Fruit fly (Drosophila melanogaster) whole organism, embryonic: Measurements from ENCODE around the gene CG7298.

Experiments
- Blimp-1 ChIP-seq: fragments of 200-800 bp; sonication (Bioruptor generic); optimal IDR thresholded peaks from 3 replicates; lab custom pipeline; 2018; ENCODE audit warnings: missing biosample characterization, missing genetic modification characterization, mild to moderate bottlenecking, moderate library complexity, missing genetic modification reagents
- CG10209 ChIP-seq: fragments of 200-800 bp; sonication (Bioruptor generic); optimal IDR thresholded peaks from 3 replicates; lab custom pipeline; 2017; ENCODE audit warnings: missing biosample characterization, mild to moderate bottlenecking, missing genetic modification characterization, missing genetic modification reagents
- CG10366 ChIP-seq: fragments of 200-800 bp; sonication (Bioruptor generic); IDR thresholded peaks from 2 replicates; pipeline ENCODE4 v1.3.6; 2022; ENCODE audit warnings: missing biosample characterization, missing genetic modification characterization
- CG12219 ChIP-seq: fragments of 200-800 bp; sonication (Bioruptor generic); optimal IDR thresholded peaks from 3 replicates; lab custom pipeline; 2018; ENCODE audit warnings: missing biosample characterization, mild to moderate bottlenecking, missing genetic modification characterization
- CG13287 ChIP-seq: fragments of 200-800 bp; sonication (Bioruptor generic); IDR thresholded peaks from 2 replicates; pipeline ENCODE4 v1.3.6; 2022; ENCODE audit warnings: missing biosample characterization, missing genetic modification characterization; ENCODE audit not compliant: partially characterized antibody
- CG14050 ChIP-seq: fragments of 200-800 bp; sonication (Bioruptor generic); IDR thresholded peaks from 3 replicates; pipeline ENCODE4 v1.3.6; 2022; ENCODE audit warnings: missing biosample characterization, missing genetic modification characterization
- CG15479 ChIP-seq: fragments of 200-800 bp; sonication (Bioruptor generic); optimal IDR thresholded peaks from 3 replicates; lab custom pipeline; 2019; ENCODE audit warnings: missing biosample characterization, mild to moderate bottlenecking, missing genetic modification characterization, moderate library complexity
- CG1647 ChIP-seq: fragments of 200-800 bp; sonication (Bioruptor generic); optimal IDR thresholded peaks from 3 replicates; lab custom pipeline; 2016; ENCODE audit warnings: missing biosample characterization, missing genetic modification characterization
- CG17385 ChIP-seq: fragments of 200-800 bp; sonication (Bioruptor generic); optimal IDR thresholded peaks from 3 replicates; lab custom pipeline; 2018; ENCODE audit warnings: missing biosample characterization, mild to moderate bottlenecking, missing genetic modification characterization
- CG17829 ChIP-seq: fragments of 200-800 bp; optimal IDR thresholded peaks from 2 replicates; lab custom pipeline; 2019; ENCODE audit warnings: missing biosample characterization, mild to moderate bottlenecking, missing genetic modification characterization, moderate library complexity
- CG18011 ChIP-seq: fragments of 200-800 bp; sonication (Bioruptor generic); optimal IDR thresholded peaks from 2 replicates; lab custom pipeline; 2017; ENCODE audit warnings: missing biosample characterization, missing genetic modification characterization, mild to moderate bottlenecking, moderate library complexity, missing genotype
- CG18619 ChIP-seq: fragments of 200-800 bp; sonication (Bioruptor generic); optimal IDR thresholded peaks from 3 replicates; lab custom pipeline; 2017; ENCODE audit warnings: missing biosample characterization, mild to moderate bottlenecking, missing genetic modification characterization
- CG18764 ChIP-seq: fragments of 200-800 bp; sonication (Bioruptor generic); optimal IDR thresholded peaks from 3 replicates; lab custom pipeline; 2016; ENCODE audit warnings: missing biosample characterization, missing genetic modification characterization
- CG6683 ChIP-seq: fragments of 200-800 bp; sonication (Bioruptor generic); optimal IDR thresholded peaks from 2 replicates; lab custom pipeline; 2017; ENCODE audit warnings: missing biosample characterization, mild to moderate bottlenecking, missing genetic modification characterization, missing genetic modification reagents
- CG6765 ChIP-seq: fragments of 200-800 bp; sonication (Bioruptor generic); optimal IDR thresholded peaks from 3 replicates; lab custom pipeline; 2017; ENCODE audit warnings: missing biosample characterization, mild to moderate bottlenecking, missing genetic modification characterization
- CG7786 ChIP-seq: fragments of 200-800 bp; sonication (Bioruptor generic); optimal IDR thresholded peaks from 2 replicates; lab custom pipeline; 2016; ENCODE audit warnings: missing biosample characterization, missing genetic modification characterization
- CG7963 ChIP-seq: fragments of 200-800 bp; sonication (Bioruptor generic); IDR thresholded peaks from 3 replicates; pipeline ENCODE4 v1.3.6; 2022; ENCODE audit warnings: missing biosample characterization, missing genetic modification characterization; ENCODE audit not compliant: partially characterized antibody
- CG8089 ChIP-seq: fragments of 200-800 bp; sonication (Bioruptor generic); optimal IDR thresholded peaks from 3 replicates; lab custom pipeline; 2016; ENCODE audit warnings: missing biosample characterization, missing genetic modification characterization
- CG8281 ChIP-seq: fragments of 200-800 bp; sonication (Bioruptor generic); optimal IDR thresholded peaks from 2 replicates; lab custom pipeline; 2018; ENCODE audit warnings: missing biosample characterization, mild to moderate bottlenecking, missing genetic modification characterization, moderate library complexity
- CG8388 ChIP-seq: fragments of 200-800 bp; sonication (Bioruptor generic); optimal IDR thresholded peaks from 2 replicates; lab custom pipeline; 2019; ENCODE audit warnings: missing biosample characterization, mild to moderate bottlenecking, missing genetic modification characterization, moderate library complexity
- Dad ChIP-seq: fragments of 200-800 bp; sonication (Bioruptor generic); optimal IDR thresholded peaks from 3 replicates; lab custom pipeline; 2016; ENCODE audit warnings: missing biosample characterization, missing genetic modification characterization
- Hand ChIP-seq: fragments of 200-800 bp; sonication (Bioruptor generic); optimal IDR thresholded peaks from 2 replicates; lab custom pipeline; 2017; ENCODE audit warnings: mild to moderate bottlenecking, missing biosample characterization, missing genetic modification reagents, missing genetic modification characterization
- Kr ChIP-seq: fragments of 200-800 bp; sonication (Bioruptor generic); optimal IDR thresholded peaks from 2 replicates; lab custom pipeline; 2017; ENCODE audit warnings: missing biosample characterization, mild to moderate bottlenecking, missing genetic modification characterization
- Lhr ChIP-seq: fragments of 200-800 bp; sonication (Bioruptor generic); optimal IDR thresholded peaks from 3 replicates; lab custom pipeline; 2017; ENCODE audit warnings: mild to moderate bottlenecking, missing biosample characterization, missing genetic modification reagents, missing genetic modification characterization
- Poxn ChIP-seq: fragments of 200-800 bp; sonication (Bioruptor generic); IDR thresholded peaks from 2 replicates; pipeline ENCODE4 v1.3.6; 2022; ENCODE audit warnings: missing biosample characterization, missing genetic modification characterization
- Sin3A ChIP-seq: fragments of >200 bp; optimal IDR thresholded peaks from 2 replicates; lab custom pipeline; 2018
- Sry-β ChIP-seq: fragments of 200-800 bp; sonication (Bioruptor generic); optimal IDR thresholded peaks from 2 replicates; lab custom pipeline; 2018; ENCODE audit warnings: missing biosample characterization, mild to moderate bottlenecking, missing genetic modification characterization, moderate library complexity
- Ssrp ChIP-seq: fragments of 200-800 bp; sonication (Bioruptor generic); optimal IDR thresholded peaks from 2 replicates; lab custom pipeline; 2018; ENCODE audit warnings: missing biosample characterization, mild to moderate bottlenecking, missing genetic modification characterization, moderate library complexity
- Vsx1 ChIP-seq: fragments of 200-800 bp; sonication (Bioruptor generic); optimal IDR thresholded peaks from 2 replicates; lab custom pipeline; 2017; ENCODE audit warnings: missing biosample characterization, mild to moderate bottlenecking, missing genetic modification characterization, missing genetic modification reagents
- Xrp1 ChIP-seq: fragments of 200-800 bp; sonication (Bioruptor generic); IDR thresholded peaks from 2 replicates; pipeline ENCODE4 v1.3.6; 2022; ENCODE audit warnings: missing biosample characterization, missing genetic modification characterization
- ash1 ChIP-seq: fragments of 200-800 bp; sonication (Bioruptor generic); optimal IDR thresholded peaks from 2 replicates; lab custom pipeline; 2018; ENCODE audit warnings: missing biosample characterization, mild to moderate bottlenecking, missing genetic modification characterization
- az2 ChIP-seq: fragments of 200-800 bp; sonication (Bioruptor generic); optimal IDR thresholded peaks from 3 replicates; lab custom pipeline; 2016; ENCODE audit warnings: missing biosample characterization, missing genetic modification characterization
- cg ChIP-seq: fragments of 200-800 bp; sonication (Bioruptor generic); optimal IDR thresholded peaks from 3 replicates; lab custom pipeline; 2019; ENCODE audit warnings: missing biosample characterization, mild to moderate bottlenecking, missing genetic modification characterization, moderate library complexity
- chif ChIP-seq, 2 experiments: fragments of 200-800 bp; sonication (Bioruptor generic); optimal IDR thresholded peaks; 3 replicates each; lab custom pipeline; 2016; ENCODE audit warnings: missing biosample characterization in 2 of 2, missing genetic modification characterization in 2 of 2
- crol ChIP-seq: fragments of 200-800 bp; sonication (Bioruptor generic); IDR thresholded peaks from 2 replicates; pipeline ENCODE4 v1.3.6; 2022; ENCODE audit warnings: missing biosample characterization, missing genetic modification characterization
- ems ChIP-seq: fragments of 200-800 bp; sonication (Bioruptor generic); optimal IDR thresholded peaks from 3 replicates; lab custom pipeline; 2016; ENCODE audit warnings: missing biosample characterization, missing genetic modification characterization
- hbn ChIP-seq: fragments of 200-800 bp; sonication (Bioruptor generic); IDR thresholded peaks from 2 replicates; pipeline ENCODE4 v1.3.6; 2022; ENCODE audit warnings: missing biosample characterization, missing genetic modification characterization; ENCODE audit not compliant: partially characterized antibody
- lab ChIP-seq: fragments of 200-800 bp; sonication (Bioruptor generic); optimal IDR thresholded peaks from 3 replicates; lab custom pipeline; 2017; ENCODE audit warnings: missing biosample characterization, missing genetic modification characterization, mild to moderate bottlenecking, moderate library complexity, missing genetic modification reagents
- lilli ChIP-seq: fragments of 200-800 bp; sonication (Bioruptor generic); optimal IDR thresholded peaks from 3 replicates; lab custom pipeline; 2016; ENCODE audit warnings: missing biosample characterization, missing genetic modification characterization
- otp ChIP-seq: fragments of 200-800 bp; sonication (Bioruptor generic); IDR thresholded peaks from 3 replicates; pipeline ENCODE4, ENCODE4 v1.3.6; 2022; ENCODE audit warnings: missing biosample characterization, missing genetic modification characterization
- sc ChIP-seq, 3 experiments: fragments of >200 bp in 2 of 3; fragments of 200-800 bp in 1 of 3; sonication (Bioruptor generic) in 1 of 3; optimal IDR thresholded peaks; 2 replicates in 2 of 3; 3 replicates in 1 of 3; lab custom pipeline; 2017; ENCODE audit warnings: mild to moderate bottlenecking in 1 of 3, missing biosample characterization in 1 of 3, missing genetic modification characterization in 1 of 3, missing genetic modification reagents in 1 of 3
- sd ChIP-seq: fragments of 200-800 bp; sonication (Bioruptor generic); optimal IDR thresholded peaks from 3 replicates; lab custom pipeline; 2018; ENCODE audit warnings: missing biosample characterization, mild to moderate bottlenecking, missing genetic modification characterization, moderate library complexity
- sens-2 ChIP-seq: fragments of 200-800 bp; sonication (Bioruptor generic); IDR thresholded peaks from 2 replicates; pipeline ENCODE4 v1.3.6; 2022; ENCODE audit warnings: missing biosample characterization, missing genetic modification characterization
- sim ChIP-seq: fragments of 200-800 bp; sonication (Bioruptor generic); IDR thresholded peaks from 2 replicates; pipeline ENCODE4 v1.3.6; 2022; ENCODE audit warnings: missing biosample characterization, missing genetic modification characterization
- slbo ChIP-seq: fragments of 200-800 bp; sonication (Bioruptor generic); IDR thresholded peaks from 2 replicates; pipeline ENCODE4 v1.3.6; 2022; ENCODE audit warnings: missing biosample characterization, missing genetic modification characterization
- so ChIP-seq: fragments of 200-800 bp; sonication (Bioruptor generic); IDR thresholded peaks from 3 replicates; pipeline ENCODE4 v1.3.6; 2022; ENCODE audit warnings: missing biosample characterization, missing genetic modification characterization
- sqz ChIP-seq: fragments of 200-800 bp; sonication (Bioruptor generic); optimal IDR thresholded peaks from 3 replicates; lab custom pipeline; 2018; ENCODE audit warnings: missing biosample characterization, mild to moderate bottlenecking, missing genetic modification characterization
- stc ChIP-seq: fragments of 200-800 bp; sonication (Bioruptor generic); IDR thresholded peaks from 2 replicates; pipeline ENCODE4 v1.3.6; 2022; ENCODE audit warnings: missing biosample characterization, missing genetic modification characterization
- trh ChIP-seq: fragments of 200-800 bp; sonication (Bioruptor generic); optimal IDR thresholded peaks from 2 replicates; lab custom pipeline; 2016; ENCODE audit warnings: missing biosample characterization, missing genetic modification characterization
- ttk ChIP-seq: fragments of 200-800 bp; sonication (Bioruptor generic); IDR thresholded peaks from 2 replicates; pipeline ENCODE4 v2.1.2; 2022; ENCODE audit warnings: missing biosample characterization, missing genetic modification characterization

The CG7298 gene

DNA sequence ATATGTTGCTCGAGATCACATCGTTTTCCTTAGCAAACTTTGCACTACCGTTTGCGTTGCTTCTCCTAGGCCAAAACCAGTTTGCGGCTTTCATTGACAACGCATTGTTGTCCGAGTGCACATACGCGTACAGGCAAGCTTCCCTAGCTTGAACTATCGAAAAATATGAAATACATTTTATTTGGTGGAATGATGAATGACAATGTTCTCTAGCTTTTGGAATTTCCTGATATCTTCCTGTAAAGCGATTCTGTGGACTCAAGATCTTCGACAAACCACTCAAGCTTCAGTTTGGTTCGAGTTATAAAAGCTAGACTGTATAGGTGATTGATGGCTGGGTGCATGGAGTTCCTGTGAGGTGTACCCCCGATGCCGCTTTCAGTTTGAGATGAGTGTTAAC, 7.6 kb downstream of the CG7298 start (continued):
- TF ChIP-seq CG18011 (GFP tag; lab: Kevin White, UChicago), result no peak
- TF ChIP-seq Poxn (GFP tag; lab: Robert Waterston, UW), result no peak
- TF ChIP-seq lab (GFP tag; lab: Kevin White, UChicago), result peak; percentile 67
- TF ChIP-seq trh (GFP tag; lab: Kevin White, UChicago), result no peak
- TF ChIP-seq sd (tag; lab: Kevin White, UChicago), result peak; percentile 11
- TF ChIP-seq ttk, result peak; percentile 55; the same call in 1 of the 2 replicates
- TF ChIP-seq Sin3A (lab: Kevin White, UChicago), result no peak
- TF ChIP-seq slbo (GFP tag; lab: Robert Waterston, UW), result peak; percentile 36; the same call in 1 of the 2 replicates
- TF ChIP-seq CG7963 (GFP tag; lab: Robert Waterston, UW), result no peak
- TF ChIP-seq sim (GFP tag; lab: Robert Waterston, UW), result no peak
- TF ChIP-seq CG17829 (tag; lab: Kevin White, UChicago), result peak; percentile 67
- TF ChIP-seq CG10366 (GFP tag; lab: Robert Waterston, UW), result peak; percentile 71
- TF ChIP-seq otp (GFP tag; lab: Robert Waterston, UW), result peak; percentile 58; the same call in 1 of the 3 replicates
- TF ChIP-seq CG8281 (tag; lab: Kevin White, UChicago), result no peak
- peak; percentile 34 for TF ChIP-seq CG18764
- TF ChIP-seq crol (GFP tag; lab: Robert Waterston, UW), result no peak
- peak; percentile 58 for TF ChIP-seq az2 (GFP tag; lab: Kevin White, UChicago)
- TF ChIP-seq CG15479 (GFP tag; lab: Kevin White, UChicago), result no peak
- peak; percentile 64; the same call in 1 of the 3 replicates for TF ChIP-seq so (GFP tag; lab: Robert Waterston, UW)
- no peak for TF ChIP-seq ash1 (GFP tag; lab: Kevin White, UChicago)
- peak; percentile 46; the same call in 1 of the 3 replicates for TF ChIP-seq CG14050 (GFP tag; lab: Robert Waterston, UW)
- TF ChIP-seq Lhr (GFP tag; lab: Kevin White, UChicago), result peak; percentile 5
- no peak for TF ChIP-seq sc (optimal IDR thresholded peaks at IDR 0.05; lab: Kevin White, UChicago)
- TF ChIP-seq sc (GFP tag; optimal IDR thresholded peaks at IDR 0.05; lab: Kevin White, UChicago), result peak; percentile 4
- TF ChIP-seq CG8089, result peak; percentile 42
- TF ChIP-seq stc (GFP tag; lab: Robert Waterston, UW), result peak; percentile 76; the same call in 1 of the 2 replicates
- TF ChIP-seq CG13287, result no peak
- peak; percentile 57 for TF ChIP-seq Ssrp (tag; lab: Kevin White, UChicago)
- TF ChIP-seq CG10209 (GFP tag; lab: Kevin White, UChicago), result peak; percentile 45
- TF ChIP-seq sens-2 (GFP tag; lab: Robert Waterston, UW), result no peak
- peak; percentile 71 for TF ChIP-seq Blimp-1
- TF ChIP-seq CG7786 (GFP tag; lab: Kevin White, UChicago), result peak; percentile 24
- TF ChIP-seq CG1647 (GFP tag; lab: Kevin White, UChicago), result peak; percentile 37
- TF ChIP-seq lilli, result peak; percentile 41
- TF ChIP-seq Hand (GFP tag; lab: Kevin White, UChicago), result no peak
- TF ChIP-seq CG6765, result no peak
- TF ChIP-seq CG12219 (GFP tag; lab: Kevin White, UChicago), result peak; percentile 65
- no peak for TF ChIP-seq Vsx1 (GFP tag; lab: Kevin White, UChicago)
- TF ChIP-seq hbn (GFP tag; lab: Robert Waterston, UW), result no peak
- no peak for TF ChIP-seq CG6683 (GFP tag; lab: Kevin White, UChicago)
- peak; percentile 81 for TF ChIP-seq Xrp1 (GFP tag; lab: Robert Waterston, UW)
- TF ChIP-seq CG17385 (GFP tag; lab: Kevin White, UChicago), result peak; percentile 57
- no peak for TF ChIP-seq Kr (GFP tag; lab: Kevin White, UChicago)
- TF ChIP-seq chif (GFP tag; optimal IDR thresholded peaks at IDR 0.05; lab: Kevin White, UChicago), result peak; percentile 16 to 65
- TF ChIP-seq Sry-β (GFP tag; lab: Kevin White, UChicago), result no peak
- TF ChIP-seq cg (GFP tag; lab: Kevin White, UChicago), result no peak
- TF ChIP-seq ems (GFP tag; lab: Kevin White, UChicago), result peak; percentile 54
- no peak for TF ChIP-seq sqz (GFP tag; lab: Kevin White, UChicago)
- peak; percentile 39 for TF ChIP-seq Dad (GFP tag; lab: Kevin White, UChicago)
- TF ChIP-seq CG18619 (GFP tag; lab: Kevin White, UChicago), result peak; percentile 38
- TF ChIP-seq CG8388 (GFP tag; lab: Kevin White, UChicago), result peak; percentile 58
